Fruit fly (Drosophila melanogaster) whole organism, embryonic: ENCODE data around the gene CBP.
A peak's percentile ranks its signal among the peaks of the same experiment; 100 is the strongest.

Experiments used
- ATbp ChIP-seq: fragments of 200-800 bp; sonication (Bioruptor generic); optimal IDR thresholded peaks from 2 replicates; lab custom pipeline; 2017; ENCODE audit warnings: missing biosample characterization, mild to moderate bottlenecking, missing genetic modification characterization, missing genetic modification reagents
- CG11085 ChIP-seq: fragments of 200-800 bp; sonication (Bioruptor generic); IDR thresholded peaks from 2 replicates; pipeline ENCODE4 v1.3.6; 2022; ENCODE audit warnings: missing biosample characterization, missing genetic modification characterization
- CG12391 ChIP-seq: fragments of 200-800 bp; sonication (Bioruptor generic); optimal IDR thresholded peaks from 3 replicates; lab custom pipeline; 2018; ENCODE audit warnings: missing biosample characterization, mild to moderate bottlenecking, missing genetic modification characterization, moderate library complexity
- CG14014 ChIP-seq: fragments of 200-800 bp; sonication (Bioruptor generic); IDR thresholded peaks from 2 replicates; pipeline ENCODE4 v1.3.6; 2022; ENCODE audit warnings: missing biosample characterization, missing genetic modification characterization
- CG15514 ChIP-seq: fragments of 200-800 bp; sonication (Bioruptor generic); optimal IDR thresholded peaks from 3 replicates; lab custom pipeline; 2017; ENCODE audit warnings: missing biosample characterization, missing genetic modification characterization, mild to moderate bottlenecking, moderate library complexity, missing genetic modification reagents
- CG15696 ChIP-seq: fragments of 200-800 bp; sonication (Bioruptor generic); optimal IDR thresholded peaks from 2 replicates; lab custom pipeline; 2019; ENCODE audit warnings: missing biosample characterization, mild to moderate bottlenecking, missing genetic modification characterization, moderate library complexity
- CG16813 ChIP-seq: fragments of 200-800 bp; sonication (Bioruptor generic); IDR thresholded peaks from 3 replicates; pipeline ENCODE4 v1.3.6; 2022; ENCODE audit warnings: missing biosample characterization, missing genetic modification characterization; ENCODE audit not compliant: partially characterized antibody
- CG17328 ChIP-seq: fragments of 200-800 bp; sonication (Bioruptor generic); IDR thresholded peaks from 2 replicates; pipeline ENCODE4 v1.3.6; 2022; ENCODE audit warnings: missing biosample characterization, missing genetic modification characterization
- CG17359 ChIP-seq: fragments of 200-800 bp; sonication (Bioruptor generic); optimal IDR thresholded peaks from 3 replicates; lab custom pipeline; 2018; ENCODE audit warnings: missing biosample characterization, mild to moderate bottlenecking, missing genetic modification characterization, moderate library complexity
- CG18599 ChIP-seq: fragments of 200-800 bp; sonication (Bioruptor generic); optimal IDR thresholded peaks from 3 replicates; lab custom pipeline; 2017; ENCODE audit warnings: missing biosample characterization, missing genetic modification characterization, mild to moderate bottlenecking, moderate library complexity, missing genetic modification reagents
- CG18619 ChIP-seq: fragments of 200-800 bp; sonication (Bioruptor generic); optimal IDR thresholded peaks from 3 replicates; lab custom pipeline; 2017; ENCODE audit warnings: missing biosample characterization, mild to moderate bottlenecking, missing genetic modification characterization
- CG30020 ChIP-seq: fragments of 200-800 bp; optimal IDR thresholded peaks from 2 replicates; lab custom pipeline; 2019; ENCODE audit warnings: missing biosample characterization, mild to moderate bottlenecking, missing genetic modification characterization, moderate library complexity
- CG31224 ChIP-seq: fragments of 200-800 bp; sonication (Bioruptor generic); IDR thresholded peaks from 2 replicates; pipeline ENCODE4 v1.3.6; 2022; ENCODE audit warnings: missing biosample characterization, missing genetic modification characterization
- CG5245 ChIP-seq: fragments of 200-800 bp; sonication (Bioruptor generic); optimal IDR thresholded peaks from 3 replicates; lab custom pipeline; 2016; ENCODE audit warnings: missing biosample characterization, missing genetic modification characterization
- CG8089 ChIP-seq: fragments of 200-800 bp; sonication (Bioruptor generic); optimal IDR thresholded peaks from 3 replicates; lab custom pipeline; 2016; ENCODE audit warnings: missing biosample characterization, missing genetic modification characterization
- CG9215 ChIP-seq: fragments of 200-800 bp; sonication (Bioruptor generic); IDR thresholded peaks from 2 replicates; pipeline ENCODE4 v1.3.6; 2022; ENCODE audit warnings: missing biosample characterization, missing genetic modification characterization
- Camta ChIP-seq: fragments of 200-800 bp; sonication (Bioruptor generic); optimal IDR thresholded peaks from 2 replicates; lab custom pipeline; 2016; ENCODE audit warnings: missing biosample characterization, missing genetic modification characterization
- Dbx ChIP-seq: fragments of 200-800 bp; sonication (Bioruptor generic); IDR thresholded peaks from 3 replicates; pipeline ENCODE4 v1.3.6; 2022; ENCODE audit warnings: missing biosample characterization, missing genetic modification characterization
- Dek ChIP-seq: fragments of 200-800 bp; sonication (Bioruptor generic); optimal IDR thresholded peaks from 3 replicates; lab custom pipeline; 2019; ENCODE audit warnings: missing biosample characterization, mild to moderate bottlenecking, missing genetic modification characterization, moderate library complexity
- Dip2 ChIP-seq: fragments of 200-800 bp; sonication (Bioruptor generic); IDR thresholded peaks from 2 replicates; pipeline ENCODE4 v1.3.6; 2022; ENCODE audit warnings: missing biosample characterization, missing genetic modification characterization
- Dip3 ChIP-seq: fragments of 200-800 bp; sonication (Bioruptor generic); optimal IDR thresholded peaks from 3 replicates; lab custom pipeline; 2016; ENCODE audit warnings: missing biosample characterization, missing genetic modification characterization
- Doc2 ChIP-seq: fragments of 200-800 bp; sonication (Bioruptor generic); IDR thresholded peaks from 2 replicates; pipeline ENCODE4 v1.3.6; 2022; ENCODE audit warnings: missing biosample characterization, missing genetic modification characterization
- Gsc ChIP-seq: fragments of 200-800 bp; sonication (Bioruptor generic); IDR thresholded peaks from 2 replicates; pipeline ENCODE4 v1.3.6; 2022; ENCODE audit warnings: missing biosample characterization, missing genetic modification characterization
- Hmr ChIP-seq: fragments of 200-800 bp; sonication (Bioruptor generic); optimal IDR thresholded peaks from 3 replicates; lab custom pipeline; 2017; ENCODE audit warnings: mild to moderate bottlenecking, missing biosample characterization, missing genetic modification reagents, missing genetic modification characterization
- Hr39 ChIP-seq: fragments of >200 bp; optimal IDR thresholded peaks from 2 replicates; lab custom pipeline; 2017
- Mes4 ChIP-seq: fragments of 200-800 bp; sonication (Bioruptor generic); optimal IDR thresholded peaks from 2 replicates; lab custom pipeline; 2016; ENCODE audit warnings: missing biosample characterization, missing genetic modification characterization
- NFAT ChIP-seq: fragments of 200-800 bp; sonication (Bioruptor generic); IDR thresholded peaks from 2 replicates; pipeline ENCODE4 v1.3.6; 2022; ENCODE audit warnings: missing biosample characterization, missing genetic modification characterization
- Neu2 ChIP-seq: fragments of 200-800 bp; sonication (Bioruptor generic); optimal IDR thresholded peaks from 3 replicates; lab custom pipeline; 2016; ENCODE audit warnings: missing biosample characterization, missing genetic modification characterization, borderline replicate concordance
- Nf-YC ChIP-seq: fragments of 200-800 bp; optimal IDR thresholded peaks from 3 replicates; lab custom pipeline; 2019; ENCODE audit warnings: missing biosample characterization, mild to moderate bottlenecking, missing genetic modification characterization, moderate library complexity
- NfI ChIP-seq: fragments of 200-800 bp; sonication (Bioruptor generic); optimal IDR thresholded peaks from 3 replicates; lab custom pipeline; 2018; ENCODE audit warnings: missing biosample characterization, mild to moderate bottlenecking, missing genetic modification characterization, moderate library complexity
- Sox100B ChIP-seq: fragments of 200-800 bp; sonication (Bioruptor generic); optimal IDR thresholded peaks from 3 replicates; lab custom pipeline; 2018; ENCODE audit warnings: missing biosample characterization, mild to moderate bottlenecking, missing genetic modification characterization
- Sry-δ ChIP-seq: fragments of 200-800 bp; sonication (Bioruptor generic); optimal IDR thresholded peaks from 2 replicates; lab custom pipeline; 2016; ENCODE audit warnings: missing biosample characterization, missing genetic modification characterization
- bigmax ChIP-seq: fragments of 200-800 bp; sonication (Bioruptor generic); optimal IDR thresholded peaks from 2 replicates; lab custom pipeline; 2018; ENCODE audit warnings: missing biosample characterization, mild to moderate bottlenecking, missing genetic modification characterization
- disco-r ChIP-seq: fragments of 200-800 bp; sonication (Bioruptor generic); optimal IDR thresholded peaks from 2 replicates; lab custom pipeline; 2016; ENCODE audit warnings: missing biosample characterization, missing genetic modification characterization
- ewg ChIP-seq: fragments of 200-800 bp; sonication (Bioruptor generic); optimal IDR thresholded peaks from 3 replicates; lab custom pipeline; 2017; ENCODE audit warnings: mild to moderate bottlenecking, missing biosample characterization, missing genetic modification reagents, missing genetic modification characterization
- exex ChIP-seq: fragments of 200-800 bp; sonication (Bioruptor generic); optimal IDR thresholded peaks from 4 replicates; lab custom pipeline; 2018; ENCODE audit warnings: missing biosample characterization, mild to moderate bottlenecking, missing genetic modification characterization, moderate library complexity
- gsb-n ChIP-seq: fragments of 200-800 bp; sonication (Bioruptor generic); optimal IDR thresholded peaks from 3 replicates; lab custom pipeline; 2018; ENCODE audit warnings: missing biosample characterization, mild to moderate bottlenecking, missing genetic modification characterization
- her ChIP-seq: fragments of 200-800 bp; sonication (Bioruptor generic); optimal IDR thresholded peaks from 2 replicates; lab custom pipeline; 2016; ENCODE audit warnings: missing biosample characterization, missing genetic modification characterization
- lmd ChIP-seq: fragments of 200-800 bp; sonication (Bioruptor generic); IDR thresholded peaks from 2 replicates; pipeline ENCODE4 v1.3.6; 2022; ENCODE audit warnings: missing biosample characterization, missing genetic modification characterization
- lola ChIP-seq, 3 experiments: fragments of >200 bp in 2 of 3; fragments of 200-800 bp in 1 of 3; sonication (Bioruptor generic) in 1 of 3; optimal IDR thresholded peaks; 2 replicates each; lab custom pipeline; 2017 to 2019; ENCODE audit warnings: missing biosample characterization in 3 of 3, missing genetic modification characterization in 3 of 3, mild to moderate bottlenecking in 1 of 3, moderate library complexity in 1 of 3
- luna ChIP-seq: fragments of 200-800 bp; sonication (Bioruptor generic); optimal IDR thresholded peaks from 2 replicates; lab custom pipeline; 2016; ENCODE audit warnings: missing biosample characterization, missing genetic modification characterization
- maf-S ChIP-seq: fragments of 200-800 bp; sonication (Bioruptor generic); optimal IDR thresholded peaks from 2 replicates; lab custom pipeline; 2016; ENCODE audit warnings: missing biosample characterization, missing genetic modification characterization
- mam ChIP-seq: fragments of 200-800 bp; sonication (Bioruptor generic); optimal IDR thresholded peaks from 3 replicates; lab custom pipeline; 2016; ENCODE audit warnings: missing biosample characterization, missing genetic modification characterization
- otp ChIP-seq: fragments of 200-800 bp; sonication (Bioruptor generic); IDR thresholded peaks from 3 replicates; pipeline ENCODE4, ENCODE4 v1.3.6; 2022; ENCODE audit warnings: missing biosample characterization, missing genetic modification characterization
- pita ChIP-seq: fragments of 200-800 bp; sonication (Bioruptor generic); optimal IDR thresholded peaks from 2 replicates; lab custom pipeline; 2017; ENCODE audit warnings: missing biosample characterization, mild to moderate bottlenecking, missing genetic modification characterization
- seq ChIP-seq: fragments of 200-800 bp; sonication (Bioruptor generic); IDR thresholded peaks from 2 replicates; pipeline ENCODE4 v1.3.6; 2022; ENCODE audit warnings: missing biosample characterization, missing genetic modification characterization
- shn ChIP-seq: fragments of 200-800 bp; sonication (Bioruptor generic); optimal IDR thresholded peaks from 3 replicates; lab custom pipeline; 2016; ENCODE audit warnings: missing biosample characterization, missing genetic modification characterization
- slbo ChIP-seq: fragments of 200-800 bp; sonication (Bioruptor generic); IDR thresholded peaks from 2 replicates; pipeline ENCODE4 v1.3.6; 2022; ENCODE audit warnings: missing biosample characterization, missing genetic modification characterization
- zen2 ChIP-seq: fragments of 200-800 bp; sonication (Bioruptor generic); IDR thresholded peaks from 3 replicates; pipeline ENCODE4 v1.3.6; 2022; ENCODE audit warnings: missing biosample characterization, missing genetic modification characterization; ENCODE audit not compliant: partially characterized antibody

Gene CBP

DNA sequence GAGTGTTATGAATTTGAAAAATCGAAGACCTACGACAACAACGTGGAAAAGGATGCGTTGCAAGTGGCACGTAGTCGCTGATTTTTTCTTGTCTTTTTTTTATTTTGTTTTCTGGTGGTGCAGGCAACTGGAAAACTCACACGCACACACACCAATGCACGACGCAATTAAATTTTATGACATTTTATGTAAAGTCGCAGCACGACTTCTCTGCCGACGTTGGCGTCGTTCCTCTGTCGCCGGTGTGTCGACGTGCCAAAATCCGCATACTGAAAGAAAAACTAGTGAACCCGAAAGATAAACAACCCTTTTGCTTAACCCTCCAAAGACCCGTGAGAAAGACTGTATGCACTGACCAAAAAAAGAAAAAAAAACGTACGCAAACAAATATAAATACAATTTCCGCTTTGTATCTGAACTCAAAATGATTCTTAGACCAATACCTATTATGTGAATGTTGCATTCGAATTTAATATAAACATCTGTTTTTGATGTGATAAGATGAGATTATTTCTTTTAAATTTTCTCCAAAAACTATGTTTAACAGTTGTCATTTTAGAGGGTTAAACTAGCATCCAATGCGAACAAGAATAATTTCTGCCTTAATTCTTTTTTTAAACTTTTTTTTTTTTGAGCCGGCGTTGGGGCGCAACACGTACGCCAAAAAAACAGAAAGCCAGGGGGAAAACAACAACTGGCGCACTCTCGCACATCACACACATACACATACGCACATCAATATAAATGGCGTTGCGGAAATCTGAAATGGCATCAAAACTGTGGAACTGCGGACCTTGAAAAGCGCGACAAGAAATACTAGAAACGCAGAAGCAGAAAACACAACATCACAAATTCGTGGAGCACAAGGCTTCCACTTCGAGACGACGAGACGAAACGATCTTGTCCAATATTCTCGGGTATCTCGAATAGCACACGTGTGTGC is 3.0 kb upstream of the CBP start (continued):
- TF ChIP-seq exex (tag; lab: Kevin White, UChicago) (no peak), Sry-δ (GFP tag; lab: Kevin White, UChicago) (no peak), ATbp (no peak), CG5245 (GFP tag; lab: Kevin White, UChicago) (no peak), CG17328 (GFP tag; lab: Robert Waterston, UW) (no peak), Sox100B (no peak), CG30020 (tag; lab: Kevin White, UChicago) (no peak), CG16813 (GFP tag; lab: Robert Waterston, UW) (no peak), CG18599 (GFP tag; lab: Kevin White, UChicago) (peak; percentile 60), NfI (GFP tag; lab: Kevin White, UChicago) (peak; percentile 6), CG8089 (GFP tag; lab: Kevin White, UChicago) (no peak), CG31224 (GFP tag; lab: Robert Waterston, UW) (peak; percentile 41; the same call in 1 of the 2 replicates), CG14014 (GFP tag; lab: Robert Waterston, UW) (peak; percentile 45; the same call in 1 of the 2 replicates), Gsc (GFP tag; lab: Robert Waterston, UW) (no peak), disco-r (peak; percentile 29), CG9215 (GFP tag; lab: Robert Waterston, UW) (peak; percentile 66), Dbx (GFP tag; lab: Robert Waterston, UW) (peak; percentile 54; the same call in 2 of the 3 replicates), Neu2 (GFP tag; lab: Kevin White, UChicago) (no peak), CG17359 (no peak), bigmax (no peak), Doc2 (GFP tag; lab: Robert Waterston, UW) (no peak), Hr39 (lab: Kevin White, UChicago) (no peak), Dip3 (peak; percentile 58), lola (GFP tag; optimal IDR thresholded peaks at IDR 0.05; lab: Kevin White, UChicago) (no peak), maf-S (GFP tag; lab: Kevin White, UChicago) (peak; percentile 47), Camta (peak; percentile 2), Dip2 (GFP tag; lab: Robert Waterston, UW) (no peak), otp (GFP tag; lab: Robert Waterston, UW) (no peak), Nf-YC (no peak), NFAT (GFP tag; lab: Robert Waterston, UW) (no peak), pita (GFP tag; lab: Kevin White, UChicago) (no peak), CG12391 (tag; lab: Kevin White, UChicago) (peak; percentile 24), ewg (no peak), seq (GFP tag; lab: Robert Waterston, UW) (peak; percentile 32; the same call in 1 of the 2 replicates), Dek (tag; lab: Kevin White, UChicago) (no peak), shn (GFP tag; lab: Kevin White, UChicago) (peak; percentile 26), Hmr (GFP tag; lab: Kevin White, UChicago) (peak; percentile 67), her (GFP tag; lab: Kevin White, UChicago) (peak; percentile 50), slbo (peak; percentile 70), CG18619 (GFP tag; lab: Kevin White, UChicago) (peak; percentile 2), Mes4 (GFP tag; lab: Kevin White, UChicago) (no peak), CG11085 (GFP tag; lab: Robert Waterston, UW) (no peak), CG15514 (GFP tag; lab: Kevin White, UChicago) (peak; percentile 3), luna (GFP tag; lab: Kevin White, UChicago) (no peak), gsb-n (tag; lab: Kevin White, UChicago) (no peak), mam (GFP tag; lab: Kevin White, UChicago) (peak; percentile 73), lmd (GFP tag; lab: Robert Waterston, UW) (peak; percentile 5), CG15696 (tag; lab: Kevin White, UChicago) (no peak), zen2 (no peak)
